Worm (Caenorhabditis elegans) whole organism, L1 larva: ENCODE data around the gene C54C6.4.

Experiments used
- ceh-63 ChIP-seq: fragments of 200-800 bp; sonication (Bioruptor generic); optimal IDR thresholded peaks from 2 replicates; lab custom pipeline; 2018; ENCODE audit warnings: mild to moderate bottlenecking, missing genetic modification characterization, missing compliant biosample characterization
- elt-2 ChIP-seq: sonication (generic microtip); optimal IDR thresholded peaks from 2 replicates; lab custom pipeline; 2016; ENCODE audit warnings: missing genetic modification characterization, mild to moderate bottlenecking, inconsistent platforms, missing compliant biosample characterization, missing genetic modification reagents
- irx-1 ChIP-seq: sonication (generic microtip); optimal IDR thresholded peaks from 2 replicates; lab custom pipeline; 2016; ENCODE audit warnings: missing genetic modification characterization, missing compliant biosample characterization
- rnt-1 ChIP-seq: sonication (generic microtip); optimal IDR thresholded peaks from 2 replicates; lab custom pipeline; 2016; ENCODE audit warnings: mild to moderate bottlenecking, missing genetic modification characterization, moderate library complexity, missing compliant biosample characterization
- unc-62 ChIP-seq: fragments of 150-350 bp; optimal IDR thresholded peaks from 2 replicates; lab custom pipeline; 2014; ENCODE audit warnings: missing biosample characterization, missing genetic modification reagents, missing genetic modification characterization

ce11 chrIII:3560235-3560634 lies 6.8 kb downstream of the C54C6.4 start:
- no peak for TF ChIP-seq unc-62
- no peak for TF ChIP-seq rnt-1 (tag; lab: Kevin White, UChicago)
- no peak for TF ChIP-seq elt-2 (tag; lab: Kevin White, UChicago)
- TF ChIP-seq irx-1 = no peak
- TF ChIP-seq ceh-63 (GFP tag; lab: Kevin White, UChicago) = peak; percentile 64
